Worm (Caenorhabditis elegans) whole organism, L1 larva: Measurements from ENCODE around the gene age-1.

Source experiments
- aly-2 ChIP-seq: fragments of 150-350 bp; optimal IDR thresholded peaks from 2 replicates; lab custom pipeline; 2014; ENCODE audit warnings: missing biosample characterization, missing genetic modification characterization
- lin-14 ChIP-seq: fragments of 200-800 bp; sonication (Bioruptor generic); optimal IDR thresholded peaks from 2 replicates; lab custom pipeline; 2018; ENCODE audit warnings: mild to moderate bottlenecking, missing genetic modification characterization, moderate library complexity, missing compliant biosample characterization
- lin-15B ChIP-seq: fragments of 150-350 bp; sonication (generic microtip); optimal IDR thresholded peaks from 3 replicates; lab custom pipeline; 2014; ENCODE audit warnings: missing biosample characterization, missing genetic modification characterization
- lsy-2 ChIP-seq, 2 experiments: fragments of 150-350 bp; optimal IDR thresholded peaks; 2 replicates each; lab custom pipeline; 2014; ENCODE audit warnings: missing biosample characterization in 2 of 2, missing genetic modification characterization in 2 of 2
- nhr-11 ChIP-seq: fragments of 150-350 bp; optimal IDR thresholded peaks from 2 replicates; lab custom pipeline; 2014; ENCODE audit warnings: missing biosample characterization, missing genetic modification characterization
- nhr-76 ChIP-seq: sonication (generic microtip); optimal IDR thresholded peaks from 2 replicates; lab custom pipeline; 2017; ENCODE audit warnings: missing biosample characterization, missing genetic modification characterization
- nhr-84 ChIP-seq: sonication (generic microtip); optimal IDR thresholded peaks from 2 replicates; lab custom pipeline; 2017; ENCODE audit warnings: missing biosample characterization, missing genetic modification characterization
- rnt-1 ChIP-seq: sonication (generic microtip); optimal IDR thresholded peaks from 2 replicates; lab custom pipeline; 2016; ENCODE audit warnings: mild to moderate bottlenecking, missing genetic modification characterization, moderate library complexity, missing compliant biosample characterization
- skn-1 ChIP-seq: fragments of 150-350 bp; optimal IDR thresholded peaks from 2 replicates; lab custom pipeline; 2014; ENCODE audit warnings: missing biosample characterization, missing genetic modification characterization
- sptf-1 ChIP-seq: fragments of 150-350 bp; optimal IDR thresholded peaks from 2 replicates; lab custom pipeline; 2014; ENCODE audit warnings: missing biosample characterization, missing genetic modification characterization
- unc-62 ChIP-seq: fragments of 150-350 bp; optimal IDR thresholded peaks from 2 replicates; lab custom pipeline; 2014; ENCODE audit warnings: missing biosample characterization, missing genetic modification reagents, missing genetic modification characterization
- zag-1 ChIP-seq: fragments of 150-350 bp; optimal IDR thresholded peaks from 2 replicates; lab custom pipeline; 2014; ENCODE audit warnings: missing biosample characterization, missing genetic modification characterization

DNA sequence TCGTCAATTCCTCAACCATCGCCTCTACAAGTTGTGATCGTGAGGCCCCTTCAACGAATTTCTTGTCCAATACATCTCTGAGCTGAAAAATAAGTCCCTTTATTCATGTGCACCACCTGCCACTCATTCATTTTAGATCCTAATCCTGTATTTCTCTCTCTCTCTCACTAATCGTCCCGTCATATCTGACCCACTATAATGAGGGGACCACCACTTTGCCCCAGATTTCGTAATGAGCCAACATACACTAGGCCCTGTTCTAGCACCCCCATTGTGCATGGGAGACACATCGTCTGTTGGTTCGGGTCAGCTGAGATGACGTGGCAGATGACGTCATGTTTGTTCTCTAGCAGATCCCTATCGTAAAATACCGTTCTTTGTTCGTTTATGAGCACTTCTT is 8.6 kb upstream of the age-1 start:
- TF ChIP-seq sptf-1, result no peak
- TF ChIP-seq zag-1 (tag; lab: Kevin White, UChicago), result no peak
- TF ChIP-seq unc-62 (GFP tag; lab: Kevin White, UChicago), result no peak
- TF ChIP-seq lin-15B (tag; lab: Kevin White, UChicago), result no peak
- no peak for TF ChIP-seq nhr-76 (tag; lab: Kevin White, UChicago)
- no peak for TF ChIP-seq aly-2
- TF ChIP-seq skn-1 (tag; lab: Kevin White, UChicago), result no peak
- TF ChIP-seq nhr-11, result no peak
- TF ChIP-seq lin-14, result no peak
- TF ChIP-seq rnt-1, result no peak
- no peak for TF ChIP-seq lsy-2 (tag; optimal IDR thresholded peaks at IDR 0.05; lab: Kevin White, UChicago)
- no peak for TF ChIP-seq nhr-84 (tag; lab: Kevin White, UChicago)
